Worm (Caenorhabditis elegans) whole organism, L1 larva: Measurements from ENCODE around the gene W02B12.11.

Experiments used
- alr-1 ChIP-seq: fragments of 200-800 bp; sonication (Bioruptor generic); optimal IDR thresholded peaks from 2 replicates; lab custom pipeline; 2018; ENCODE audit warnings: borderline replicate concordance, mild to moderate bottlenecking, missing genetic modification characterization, missing compliant biosample characterization
- ceh-90 ChIP-seq: sonication (generic microtip); optimal IDR thresholded peaks from 2 replicates; lab custom pipeline; 2016; ENCODE audit warnings: missing genetic modification characterization, missing compliant biosample characterization
- egl-27 ChIP-seq, 2 experiments: fragments of 150-350 bp in 1 of 2; sonication (generic microtip); optimal IDR thresholded peaks; 3 replicates each; lab custom pipeline; 2017 to 2018; ENCODE audit warnings: missing biosample characterization in 2 of 2, missing genetic modification characterization in 2 of 2, missing genetic modification reagents in 2 of 2
- isw-1 ChIP-seq: fragments of 200-800 bp; sonication (Bioruptor generic); IDR thresholded peaks from 2 replicates; pipeline ENCODE4 v1.3.6; 2022; ENCODE audit warnings: missing genetic modification characterization, missing compliant biosample characterization
- lin-39 ChIP-seq: fragments of 150-350 bp; optimal IDR thresholded peaks from 2 replicates; lab custom pipeline; 2014; ENCODE audit warnings: missing biosample characterization, missing genetic modification reagents, missing genetic modification characterization
- nhr-76 ChIP-seq: sonication (generic microtip); optimal IDR thresholded peaks from 2 replicates; lab custom pipeline; 2017; ENCODE audit warnings: missing biosample characterization, missing genetic modification characterization
- pag-3 ChIP-seq: sonication (generic microtip); optimal IDR thresholded peaks from 2 replicates; lab custom pipeline; 2017; ENCODE audit warnings: missing genetic modification characterization, mild to moderate bottlenecking, missing compliant biosample characterization, antibody characterized with exemption, borderline replicate concordance; ENCODE audit not compliant: insufficient read depth
- tlp-1 ChIP-seq: fragments of 150-350 bp; optimal IDR thresholded peaks from 2 replicates; lab custom pipeline; 2014; ENCODE audit warnings: missing biosample characterization, missing genetic modification characterization

DNA sequence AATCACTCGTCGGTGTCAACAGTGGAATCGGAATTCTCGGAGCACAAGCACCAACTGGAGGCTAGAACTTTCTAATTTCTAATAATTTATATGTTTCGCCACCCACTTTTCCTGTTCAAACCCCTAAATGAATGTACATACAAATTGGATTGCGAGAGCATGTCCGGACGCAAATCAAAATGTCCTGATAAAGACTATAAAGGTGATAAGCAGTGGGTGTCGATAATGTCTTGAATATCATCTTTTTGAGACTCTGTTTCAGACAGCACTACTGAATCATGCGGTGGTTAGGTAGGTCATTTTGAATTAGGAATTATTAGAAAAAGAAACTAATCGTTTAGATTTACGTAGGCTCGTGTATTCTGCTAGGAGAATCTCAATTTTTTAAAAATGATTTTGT is 24.9 kb upstream of the W02B12.11 start, which contains the start of gene W02B12.1:
- TF ChIP-seq tlp-1 (tag; lab: Kevin White, UChicago) (no peak), ceh-90 (no peak), pag-3 (tag; lab: Kevin White, UChicago) (no peak), lin-39 (tag; lab: Kevin White, UChicago) (no peak), isw-1 (GFP tag; lab: Robert Waterston, UW) (no peak), egl-27 (tag; optimal IDR thresholded peaks at IDR 0.05; lab: Kevin White, UChicago) (no peak), alr-1 (no peak), nhr-76 (no peak)
